Worm (Caenorhabditis elegans): ENCODE measurements around the gene atf-2.
A peak's percentile ranks its signal among the peaks of the same experiment; 100 is the strongest.

The atf-2 gene

DNA sequence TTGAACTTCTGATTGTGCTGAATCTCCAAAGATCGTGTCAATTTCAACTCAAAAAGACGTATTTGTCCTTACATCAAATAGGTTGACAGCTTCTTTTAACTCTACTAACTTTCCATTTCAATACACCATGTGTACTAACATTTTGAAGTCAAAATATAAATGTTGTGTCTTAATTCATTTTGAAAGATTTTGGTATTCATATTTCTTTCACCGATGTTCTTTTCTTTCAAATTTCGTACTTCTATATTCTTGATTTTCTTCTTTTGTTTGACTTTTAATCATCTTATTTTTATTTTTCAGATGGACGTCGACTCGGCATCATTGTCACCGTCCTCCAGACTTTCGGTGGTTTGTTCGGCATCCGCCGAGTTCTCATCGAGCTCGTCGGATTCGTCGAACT, at the start of gene atf-2:
atf-2 (plus strand) TSS at position 301 of the 400 bp plus-strand sequence.
- TF ChIP-seq klf-2 (GFP tag; conservative IDR thresholded peaks at IDR 0.05) (no peak), ztf-23 (GFP tag; IDR thresholded peaks at IDR 0.05) (no peak)

ce11 chrII:8703729-8704128, 48.1 kb upstream of the atf-2 start, which contains the start of gene ceh-7:
Gene ceh-7, minus strand, starts transcription at chrII:8703829.
- TF ChIP-seq T22C8.4 (GFP tag; IDR thresholded peaks at IDR 0.05) (no peak), ztf-29 (GFP tag; IDR thresholded peaks at IDR 0.05) (no peak), cog-1 (tag; optimal IDR thresholded peaks at IDR 0.05) (no peak), flt-1 (GFP tag; IDR thresholded peaks at IDR 0.05) (no peak), med-1 (GFP tag; optimal IDR thresholded peaks at IDR 0.05; ENCODE audit: insufficient read depth) (no peak), tab-1 (GFP tag; IDR thresholded peaks at IDR 0.05) (no peak), ztf-23 (GFP tag; IDR thresholded peaks at IDR 0.05) (no peak), klf-2 (GFP tag; conservative IDR thresholded peaks at IDR 0.05) (no peak), ref-1 (GFP tag; conservative IDR thresholded peaks at IDR 0.05) (no peak)

DNA sequence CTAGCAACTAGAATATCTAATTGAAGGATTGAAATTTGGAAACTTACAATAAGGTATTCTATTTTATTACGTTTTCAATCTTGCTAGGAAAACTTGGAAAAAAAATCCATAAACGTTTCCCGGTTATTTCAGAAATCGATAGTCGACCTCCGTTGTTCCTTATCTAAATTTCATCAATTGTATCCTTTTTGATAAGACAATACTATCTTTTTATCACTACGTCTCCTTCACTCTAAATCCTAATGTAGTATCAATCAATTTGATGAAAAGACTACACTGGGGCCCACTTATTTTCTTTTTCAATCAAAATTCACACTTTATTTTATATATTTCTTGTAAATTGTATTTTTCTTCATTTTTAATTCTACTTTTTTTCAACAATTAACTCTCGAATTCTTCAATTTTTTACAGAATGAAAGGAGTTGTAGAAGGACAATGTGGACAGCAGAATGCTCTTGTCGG, 47.3 kb upstream of the atf-2 start, which contains the start of gene prx-5:
prx-5 (plus strand) TSS at position 412 of the 462 bp plus-strand sequence.
- no peak for TF ChIP-seq T22C8.4 (GFP tag; IDR thresholded peaks at IDR 0.05)
- no peak for TF ChIP-seq med-1 (GFP tag; optimal IDR thresholded peaks at IDR 0.05; ENCODE audit: insufficient read depth)
- no peak for TF ChIP-seq ztf-23 (GFP tag; IDR thresholded peaks at IDR 0.05)
- no peak for TF ChIP-seq ztf-29 (GFP tag; IDR thresholded peaks at IDR 0.05)
- no peak for TF ChIP-seq flt-1 (GFP tag; IDR thresholded peaks at IDR 0.05)
- TF ChIP-seq klf-2 (GFP tag; conservative IDR thresholded peaks at IDR 0.05), result no peak
- no peak for TF ChIP-seq tab-1 (GFP tag; IDR thresholded peaks at IDR 0.05)
- TF ChIP-seq cog-1 (tag; optimal IDR thresholded peaks at IDR 0.05), result no peak
- no peak for TF ChIP-seq ref-1 (GFP tag; conservative IDR thresholded peaks at IDR 0.05)

- TF ChIP-seq med-1 (GFP tag; optimal IDR thresholded peaks at IDR 0.05; ENCODE audit: insufficient read depth), result no peak
- no peak for TF ChIP-seq flt-1 (GFP tag; IDR thresholded peaks at IDR 0.05)
- TF ChIP-seq klf-2 (GFP tag; conservative IDR thresholded peaks at IDR 0.05), result no peak
- TF ChIP-seq ztf-29 (GFP tag; IDR thresholded peaks at IDR 0.05), result no peak
- TF ChIP-seq ref-1 (GFP tag; conservative IDR thresholded peaks at IDR 0.05), result no peak
- no peak for TF ChIP-seq T22C8.4 (GFP tag; IDR thresholded peaks at IDR 0.05)
- TF ChIP-seq tab-1 (GFP tag; IDR thresholded peaks at IDR 0.05), result no peak
- no peak for TF ChIP-seq cog-1 (tag; optimal IDR thresholded peaks at IDR 0.05)
- TF ChIP-seq ztf-23 (GFP tag; IDR thresholded peaks at IDR 0.05), result no peak
These were observed 44.8 kb upstream of the atf-2 start, which contains the start of gene cup-16 for ce11 chrII:8707024-8707423. Gene cup-16, plus strand, starts transcription at chrII:8707155.

DNA sequence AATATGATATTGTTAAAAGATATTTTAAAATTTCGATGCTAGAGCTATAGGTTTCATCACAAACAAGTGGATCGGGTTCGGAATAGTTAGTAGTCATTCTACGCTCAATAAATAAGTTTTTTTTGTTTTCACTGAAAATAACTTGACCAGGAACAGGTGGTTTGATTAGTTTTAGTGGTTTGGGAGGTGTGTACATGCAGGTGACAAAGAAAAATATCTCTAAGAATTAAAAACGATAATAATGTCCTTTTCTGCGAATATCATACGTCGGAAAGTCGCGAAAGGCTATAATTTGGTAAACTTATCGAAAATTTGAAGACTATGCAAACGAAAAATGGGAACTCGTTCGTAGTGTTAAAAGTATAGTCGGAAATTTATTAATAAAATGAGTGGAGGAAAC, 41.5 kb upstream of the atf-2 start, which contains the start of gene srg-15:
srg-15 (minus strand) TSS at position 101 of the 400 bp plus-strand sequence.
- no peak for TF ChIP-seq T22C8.4 (GFP tag; IDR thresholded peaks at IDR 0.05)
- no peak for TF ChIP-seq flt-1 (GFP tag; IDR thresholded peaks at IDR 0.05)
- TF ChIP-seq ref-1 (GFP tag; conservative IDR thresholded peaks at IDR 0.05), result no peak

DNA sequence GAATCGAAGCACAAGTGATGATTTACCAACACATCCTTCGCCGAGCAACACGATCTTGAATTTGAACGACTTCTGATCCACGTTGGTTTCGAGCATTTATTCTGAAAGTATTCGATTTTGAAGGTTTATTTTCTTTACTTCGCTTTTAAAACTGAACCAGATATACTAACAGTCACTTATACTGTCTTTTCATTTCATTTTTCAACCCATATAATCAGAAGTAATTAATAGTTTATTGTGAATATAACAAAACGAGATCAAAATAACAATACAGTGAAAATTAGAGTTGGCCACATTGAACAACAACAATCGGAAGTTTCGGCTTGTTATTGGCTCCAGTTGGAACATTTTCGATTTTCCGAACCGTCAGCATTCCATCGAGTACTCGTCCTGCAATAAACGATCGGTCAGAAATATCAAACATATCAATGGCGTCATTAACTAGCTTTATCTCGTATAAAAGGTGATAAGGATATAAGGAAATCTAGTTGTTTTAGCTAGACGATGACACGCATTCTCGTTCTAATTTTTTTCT, 36.8 kb upstream of the atf-2 start, which contains the start of the genes rab-21 and T01B7.13:
rab-21 (minus strand) TSS at position 101 of the 535 bp plus-strand sequence.
T01B7.13 (plus strand) TSS at position 485 of the 535 bp plus-strand sequence.
- no peak for TF ChIP-seq flt-1 (GFP tag; IDR thresholded peaks at IDR 0.05)
- no peak for TF ChIP-seq ztf-29 (GFP tag; IDR thresholded peaks at IDR 0.05)
- TF ChIP-seq tab-1 (GFP tag; IDR thresholded peaks at IDR 0.05), result no peak
- no peak for TF ChIP-seq ref-1 (GFP tag; conservative IDR thresholded peaks at IDR 0.05)
- no peak for TF ChIP-seq T22C8.4 (GFP tag; IDR thresholded peaks at IDR 0.05)
- TF ChIP-seq ztf-23 (GFP tag; IDR thresholded peaks at IDR 0.05), result no peak
- no peak for TF ChIP-seq med-1 (GFP tag; optimal IDR thresholded peaks at IDR 0.05; ENCODE audit: insufficient read depth)
- TF ChIP-seq klf-2 (GFP tag; conservative IDR thresholded peaks at IDR 0.05), result no peak
- no peak for TF ChIP-seq cog-1 (tag; optimal IDR thresholded peaks at IDR 0.05)

DNA sequence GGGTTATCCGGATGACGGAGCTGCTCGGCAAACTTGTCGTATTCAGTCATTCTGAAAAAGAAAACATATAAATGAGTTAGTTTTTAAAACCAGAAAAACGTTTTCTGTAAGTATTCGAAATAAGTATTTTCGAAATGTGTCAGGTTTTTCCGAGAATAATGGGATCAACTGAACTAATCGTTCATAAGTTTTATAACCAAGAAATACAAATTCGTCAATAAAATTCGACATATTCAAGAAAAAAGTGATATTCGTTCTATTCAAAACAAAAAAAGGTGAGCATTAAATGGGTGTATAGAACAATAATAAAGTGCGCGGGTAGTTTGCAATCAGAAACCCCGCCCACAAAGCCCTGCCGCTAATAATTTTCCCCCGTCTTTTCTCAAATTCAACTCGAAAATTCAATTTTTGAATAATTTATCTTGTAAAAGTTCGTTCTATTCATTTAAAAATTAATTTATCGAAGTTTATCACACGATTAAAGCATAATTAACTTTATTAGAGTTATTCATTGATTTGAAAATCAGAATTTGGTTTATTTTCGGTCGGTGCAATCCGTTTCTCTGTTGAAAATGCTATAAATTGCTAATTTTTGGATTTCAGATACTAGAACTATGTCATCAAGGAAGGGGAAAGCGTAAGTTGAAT, 35.4 kb upstream of the atf-2 start, which contains the start of the genes cyn-11 and T01B7.5:
cyn-11 (minus strand) TSS at position 51 of the 648 bp plus-strand sequence.
T01B7.5 (plus strand) TSS at position 598 of the 648 bp plus-strand sequence.
- TF ChIP-seq med-1 (GFP tag; optimal IDR thresholded peaks at IDR 0.05; ENCODE audit: insufficient read depth) (peak; percentile 46), cog-1 (tag; optimal IDR thresholded peaks at IDR 0.05) (peak; percentile 10), ztf-23 (GFP tag; IDR thresholded peaks at IDR 0.05) (peak; percentile 81), ztf-29 (GFP tag; IDR thresholded peaks at IDR 0.05) (no peak), flt-1 (GFP tag; IDR thresholded peaks at IDR 0.05) (peak; percentile 37)

DNA sequence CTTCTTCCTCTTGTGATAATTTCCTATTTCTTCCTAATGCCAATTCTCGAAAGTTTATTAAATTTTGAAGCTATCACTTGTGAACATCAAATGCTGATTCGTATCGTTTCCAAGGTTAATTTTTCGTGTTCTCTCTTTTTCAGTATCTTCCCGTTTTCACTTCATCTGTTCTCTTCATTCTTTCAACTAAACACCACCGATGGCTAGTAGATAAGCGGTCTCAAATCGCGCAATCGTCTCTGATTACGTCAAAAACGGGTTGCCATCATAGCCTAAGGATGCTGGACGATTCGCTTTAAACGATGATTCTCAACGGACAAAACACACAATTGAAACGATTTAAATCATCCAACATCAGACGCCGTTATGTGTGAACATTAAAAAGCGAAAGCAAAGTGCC, 34.2 kb upstream of the atf-2 start:
- TF ChIP-seq ztf-23 (GFP tag; IDR thresholded peaks at IDR 0.05), result no peak
- no peak for TF ChIP-seq ztf-29 (GFP tag; IDR thresholded peaks at IDR 0.05)
- no peak for TF ChIP-seq flt-1 (GFP tag; IDR thresholded peaks at IDR 0.05)
- TF ChIP-seq T22C8.4 (GFP tag; IDR thresholded peaks at IDR 0.05), result no peak
- TF ChIP-seq cog-1 (tag; optimal IDR thresholded peaks at IDR 0.05), result no peak
- no peak for TF ChIP-seq med-1 (GFP tag; optimal IDR thresholded peaks at IDR 0.05; ENCODE audit: insufficient read depth)
- TF ChIP-seq tab-1 (GFP tag; IDR thresholded peaks at IDR 0.05), result no peak
- TF ChIP-seq klf-2 (GFP tag; conservative IDR thresholded peaks at IDR 0.05), result no peak
- TF ChIP-seq ref-1 (GFP tag; conservative IDR thresholded peaks at IDR 0.05), result no peak

DNA sequence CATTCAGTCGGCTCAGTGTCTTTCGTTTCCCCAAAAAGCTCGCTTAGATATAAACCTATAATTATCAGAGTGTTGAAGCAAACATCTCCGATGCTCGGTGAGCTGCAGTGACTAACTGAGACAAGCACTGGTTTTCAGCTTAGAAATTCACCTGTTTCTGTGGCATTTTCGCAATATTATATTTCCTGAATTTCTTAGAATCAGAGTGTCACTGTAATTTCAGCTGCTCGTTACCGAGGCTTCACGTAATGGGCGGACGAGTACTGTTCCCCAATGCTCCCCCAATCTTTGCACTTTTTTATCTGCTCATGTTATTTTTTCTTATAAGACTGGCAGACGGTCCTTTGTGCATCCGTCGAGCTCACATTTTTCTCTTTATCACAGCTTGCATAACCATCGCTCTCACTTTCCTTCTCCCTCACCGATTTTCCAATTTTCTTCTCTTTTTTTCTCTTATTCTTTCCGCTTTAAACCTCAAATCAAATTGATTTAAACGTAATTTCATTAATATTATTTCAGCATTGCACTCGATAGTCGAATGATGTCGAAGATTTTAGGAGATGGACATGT, 29.7 kb upstream of the atf-2 start, which contains the start of gene trcs-2:
trcs-2 (plus strand) TSS at position 520 of the 570 bp plus-strand sequence.
- TF ChIP-seq ref-1 (GFP tag; conservative IDR thresholded peaks at IDR 0.05) (no peak), klf-2 (GFP tag; conservative IDR thresholded peaks at IDR 0.05) (no peak), T22C8.4 (GFP tag; IDR thresholded peaks at IDR 0.05) (no peak), cog-1 (tag; optimal IDR thresholded peaks at IDR 0.05) (no peak), ztf-29 (GFP tag; IDR thresholded peaks at IDR 0.05) (no peak), tab-1 (GFP tag; IDR thresholded peaks at IDR 0.05) (no peak), ztf-23 (GFP tag; IDR thresholded peaks at IDR 0.05) (no peak), med-1 (GFP tag; optimal IDR thresholded peaks at IDR 0.05; ENCODE audit: insufficient read depth) (no peak)
